Fruit fly (Drosophila melanogaster): ENCODE data around the gene mRpS22.

Gene mRpS22

DNA sequence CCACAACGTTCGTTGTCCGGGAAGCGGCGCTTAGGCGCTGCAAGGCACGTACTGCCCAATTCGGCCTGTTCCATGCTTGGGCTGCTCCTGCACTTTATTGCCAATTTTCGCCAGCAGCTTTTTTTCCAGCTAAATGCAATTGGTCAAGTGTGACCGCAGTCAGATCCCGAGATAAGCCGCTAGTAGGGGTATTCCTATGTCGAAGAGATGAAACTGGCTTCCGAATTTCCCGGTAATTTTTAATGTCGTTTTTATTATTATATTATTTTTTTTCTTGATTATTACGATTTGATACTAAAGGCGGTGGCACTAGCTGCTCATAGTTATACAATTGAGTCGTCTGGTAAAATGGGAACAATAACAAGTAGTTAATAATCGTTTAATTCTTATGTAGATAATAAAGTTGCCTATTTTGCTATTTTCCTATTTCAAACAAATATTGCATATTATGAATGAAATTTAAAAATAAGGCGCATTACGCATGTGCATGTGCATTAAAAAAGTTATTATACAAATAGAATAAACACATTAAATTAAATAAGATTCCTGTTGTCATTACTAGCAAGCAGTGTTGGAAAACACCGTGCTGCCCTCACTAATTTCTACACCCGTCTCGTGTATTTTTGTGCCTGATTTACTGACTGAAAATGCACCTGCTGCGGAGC is at the start of gene mRpS22, which contains the start of gene CG5003 (continued):
- 0 out of 3 replicates have a peak, but pooled peaks have one; percentile 50 for TF ChIP-seq eg (GFP tag; IDR thresholded peaks at IDR 0.05)
- peak; percentile 11 for TF ChIP-seq Lpt (GFP tag; optimal IDR thresholded peaks at IDR 0.05)
- TF ChIP-seq CG8632 (GFP tag; optimal IDR thresholded peaks at IDR 0.05), result no peak
- no peak for TF ChIP-seq CG6276 (GFP tag; optimal IDR thresholded peaks at IDR 0.05)
- TF ChIP-seq CG6854 (GFP tag; optimal IDR thresholded peaks at IDR 0.05), result no peak
- TF ChIP-seq Sox102F (GFP tag; optimal IDR thresholded peaks at IDR 0.05), result peak; percentile 46
- TF ChIP-seq cyc (GFP tag; optimal IDR thresholded peaks at IDR 0.05), result peak; percentile 49
- TF ChIP-seq CG11294 (GFP tag; IDR thresholded peaks at IDR 0.05), result no peak; the same call in 1 of the 2 replicates
- no peak for TF ChIP-seq CG8119 (GFP tag; IDR thresholded peaks at IDR 0.05)

DNA sequence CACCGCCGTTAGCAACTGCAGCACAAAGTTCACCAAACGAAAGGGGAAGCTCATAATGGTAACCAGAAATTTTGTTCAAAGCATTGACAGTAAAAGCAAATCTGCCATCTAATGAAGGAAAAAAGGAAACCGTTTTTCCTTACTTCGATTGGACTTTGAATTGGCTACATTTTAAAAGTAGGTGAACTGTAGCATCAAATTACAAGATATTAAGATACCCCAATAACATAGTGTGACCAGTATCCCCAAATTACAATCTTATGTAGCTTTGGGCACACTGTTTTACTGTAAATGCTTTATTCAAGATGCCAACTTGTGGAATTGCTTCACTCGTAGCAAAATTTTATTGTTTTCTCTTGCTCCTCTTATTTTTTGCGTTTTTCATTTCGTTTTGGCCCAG is 44.4 kb upstream of the mRpS22 start, which contains the start of gene CG12426:
Gene CG12426 (minus strand): TSS at position 101 of the 400 bp plus-strand sequence.
- TF ChIP-seq Hr4 (GFP tag; optimal IDR thresholded peaks at IDR 0.05) (no peak), lz (GFP tag; optimal IDR thresholded peaks at IDR 0.05) (no peak), CG3032 (tag; optimal IDR thresholded peaks at IDR 0.05) (no peak), achi (GFP tag; optimal IDR thresholded peaks at IDR 0.05) (no peak), CG6163 (GFP tag; IDR thresholded peaks at IDR 0.05) (no peak), Ets96B (tag; optimal IDR thresholded peaks at IDR 0.05) (no peak), Met (GFP tag; optimal IDR thresholded peaks at IDR 0.05) (no peak), acj6 (GFP tag; optimal IDR thresholded peaks at IDR 0.05) (no peak), CG7368 (GFP tag; optimal IDR thresholded peaks at IDR 0.05) (no peak), CG10631 (GFP tag; optimal IDR thresholded peaks at IDR 0.05) (no peak)

DNA sequence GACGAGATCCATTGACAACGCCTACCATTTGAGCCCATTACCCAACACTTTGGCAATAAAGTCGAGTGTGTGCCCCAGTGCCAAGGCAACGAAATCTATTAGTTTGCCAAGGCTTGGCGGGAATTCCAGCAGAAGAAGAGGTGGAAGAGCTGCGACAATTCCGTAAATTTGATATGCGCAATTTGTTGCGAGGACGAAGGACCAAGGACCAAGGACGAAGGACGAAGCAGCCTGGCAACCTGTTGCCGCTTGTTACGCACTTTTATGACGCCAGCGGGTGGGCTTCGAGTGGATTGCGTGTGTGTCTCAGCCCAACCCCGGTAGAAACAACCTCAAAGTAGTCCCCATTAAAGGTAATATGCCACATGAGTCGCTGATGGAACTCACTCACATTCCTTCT is 28.6 kb upstream of the mRpS22 start:
- TF ChIP-seq CG3032 (tag; optimal IDR thresholded peaks at IDR 0.05), result no peak
- no peak for TF ChIP-seq cyc (GFP tag; optimal IDR thresholded peaks at IDR 0.05)
- TF ChIP-seq Ets96B (tag; optimal IDR thresholded peaks at IDR 0.05), result no peak
- no peak for TF ChIP-seq CG9139 (GFP tag; optimal IDR thresholded peaks at IDR 0.05)
- TF ChIP-seq CG11762 (GFP tag; optimal IDR thresholded peaks at IDR 0.05; ENCODE audit: insufficient read depth), result no peak
- no peak for TF ChIP-seq Hr4 (GFP tag; optimal IDR thresholded peaks at IDR 0.05)
- no peak for TF ChIP-seq CG1621 (tag; optimal IDR thresholded peaks at IDR 0.05)
- TF ChIP-seq Sox15 (GFP tag; optimal IDR thresholded peaks at IDR 0.05), result no peak
- no peak for TF ChIP-seq CG8119 (GFP tag; IDR thresholded peaks at IDR 0.05)
- TF ChIP-seq CG4318 (GFP tag; optimal IDR thresholded peaks at IDR 0.05), result no peak
- no peak for TF ChIP-seq CG6854 (GFP tag; optimal IDR thresholded peaks at IDR 0.05)
- no peak for TF ChIP-seq OdsH (GFP tag; optimal IDR thresholded peaks at IDR 0.05)
- no peak for TF ChIP-seq Met (GFP tag; optimal IDR thresholded peaks at IDR 0.05)
- no peak for TF ChIP-seq svp (GFP tag)
- no peak for TF ChIP-seq fkh (GFP tag; optimal IDR thresholded peaks at IDR 0.05)
- TF ChIP-seq CG31627 (GFP tag; optimal IDR thresholded peaks at IDR 0.05), result no peak
- TF ChIP-seq pdm3 (GFP tag; optimal IDR thresholded peaks at IDR 0.05), result no peak
- TF ChIP-seq Blimp-1 (GFP tag; optimal IDR thresholded peaks at IDR 0.05), result no peak

DNA sequence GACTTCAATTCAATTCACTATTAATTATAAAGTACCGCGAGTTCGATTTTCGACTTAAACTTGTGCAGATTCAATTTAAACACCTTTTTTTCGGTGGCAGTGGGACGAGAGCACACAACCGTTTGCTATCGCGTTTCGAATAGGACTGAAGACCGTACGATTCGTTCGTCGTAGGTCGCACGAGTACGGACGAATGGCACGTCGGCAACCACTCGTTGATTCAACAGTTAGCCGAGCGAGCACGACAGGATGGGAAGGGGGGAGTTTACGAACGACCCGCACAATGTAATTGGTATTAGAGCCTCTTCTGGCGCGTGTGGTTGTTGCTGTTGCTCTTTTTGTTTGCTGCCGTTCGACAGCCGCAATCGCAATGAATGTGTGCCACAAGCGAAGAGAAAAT is 11.0 kb upstream of the mRpS22 start, which contains the start of gene CG34353:
Gene CG34353 (minus strand): TSS at position 149 of the 400 bp plus-strand sequence.
- TF ChIP-seq dsx (GFP tag; optimal IDR thresholded peaks at IDR 0.05; ENCODE audit: poor library complexity, severe bottlenecking) (peak; percentile 87), Hr4 (GFP tag; optimal IDR thresholded peaks at IDR 0.05) (no peak), Ets21C (GFP tag; optimal IDR thresholded peaks at IDR 0.05) (no peak), topi (GFP tag; optimal IDR thresholded peaks at IDR 0.05) (no peak), acj6 (GFP tag; optimal IDR thresholded peaks at IDR 0.05) (no peak), CG6276 (GFP tag; optimal IDR thresholded peaks at IDR 0.05) (no peak), CG8119 (GFP tag; IDR thresholded peaks at IDR 0.05) (no peak), esn (GFP tag; optimal IDR thresholded peaks at IDR 0.05) (no peak), Eip78C (GFP tag) (peak; percentile 38), Blimp-1 (GFP tag; optimal IDR thresholded peaks at IDR 0.05) (no peak), fd59A (GFP tag; optimal IDR thresholded peaks at IDR 0.05) (no peak), ss (GFP tag; optimal IDR thresholded peaks at IDR 0.05) (no peak), Eip75B (GFP tag; optimal IDR thresholded peaks at IDR 0.05) (peak; percentile 26), Hr39 (GFP tag; optimal IDR thresholded peaks at IDR 0.05) (no peak), Sox102F (GFP tag; optimal IDR thresholded peaks at IDR 0.05) (no peak), CG10631 (GFP tag; optimal IDR thresholded peaks at IDR 0.05) (no peak), spab (GFP tag; optimal IDR thresholded peaks at IDR 0.05) (no peak), CG1621 (tag; optimal IDR thresholded peaks at IDR 0.05) (peak; percentile 24)

Measured in whole organism, prepupa.